Worm (Caenorhabditis elegans): ENCODE results near the gene prdm-14.

DNA sequence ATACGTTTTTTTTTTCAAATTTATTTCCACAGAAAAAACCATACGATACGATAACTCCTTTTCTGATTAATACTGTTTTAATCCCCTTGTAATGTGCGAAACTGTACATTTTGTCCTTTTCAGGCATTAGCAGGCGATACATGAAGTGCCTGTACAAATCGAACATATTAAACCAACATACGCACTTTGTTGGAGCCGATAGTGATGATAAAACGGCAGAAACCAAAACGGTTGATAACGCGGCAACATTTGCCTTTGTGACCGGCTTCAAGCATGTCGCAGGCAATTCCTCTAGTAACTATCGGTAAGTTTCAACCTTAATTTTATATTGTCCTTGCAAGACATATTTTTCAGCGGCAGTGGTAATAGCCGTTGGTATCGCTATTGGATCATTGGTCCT is 11.7 kb upstream of the prdm-14 start, which contains the start of gene nep-22:
- TF ChIP-seq skn-1 (tag; optimal IDR thresholded peaks at IDR 0.05) (no peak), nhr-12 (tag; optimal IDR thresholded peaks at IDR 0.05) (no peak), egl-27 (tag; optimal IDR thresholded peaks at IDR 0.05) (no peak), elt-3 (tag; optimal IDR thresholded peaks at IDR 0.05) (no peak), nhr-19 (GFP tag; conservative IDR thresholded peaks at IDR 0.05) (no peak), jun-1 (tag; optimal IDR thresholded peaks at IDR 0.05) (no peak), lin-15B (tag; optimal IDR thresholded peaks at IDR 0.05) (no peak), nhr-237 (tag; optimal IDR thresholded peaks at IDR 0.05) (no peak)
